Worm (Caenorhabditis elegans) whole organism, early embryonic: ENCODE data around the gene fbxc-31.

Source experiments
- F13C5.2 ChIP-seq: sonication (generic microtip); optimal IDR thresholded peaks from 2 replicates; lab custom pipeline; 2017; ENCODE audit warnings: mild to moderate bottlenecking, missing genetic modification characterization, inconsistent platforms, missing compliant biosample characterization
- aly-1 ChIP-seq: sonication (generic microtip); optimal IDR thresholded peaks from 2 replicates; lab custom pipeline; 2016; ENCODE audit warnings: missing genetic modification characterization, missing compliant biosample characterization
- ama-1 ChIP-seq: fragments of 150-350 bp; optimal IDR thresholded peaks from 2 replicates; lab custom pipeline; 2014
- ceh-13 ChIP-seq: fragments of 200-800 bp; sonication (Bioruptor generic); optimal IDR thresholded peaks from 2 replicates; lab custom pipeline; 2018; ENCODE audit warnings: mild to moderate bottlenecking, missing genetic modification characterization, missing compliant biosample characterization
- ets-7 ChIP-seq: sonication (generic microtip); optimal IDR thresholded peaks from 2 replicates; lab custom pipeline; 2016; ENCODE audit warnings: missing genotype, missing genetic modification characterization, missing compliant biosample characterization
- flt-1 ChIP-seq: fragments of 200-800 bp; sonication (Bioruptor generic); IDR thresholded peaks from 2 replicates; pipeline ENCODE4 v1.3.6; 2022; ENCODE audit warnings: missing genetic modification characterization, missing compliant biosample characterization
- hnd-1 ChIP-seq: sonication (generic microtip); optimal IDR thresholded peaks from 2 replicates; lab custom pipeline; 2016; ENCODE audit warnings: missing genetic modification characterization, missing compliant biosample characterization
- scrt-1 ChIP-seq: fragments of 200-800 bp; sonication (Bioruptor generic); IDR thresholded peaks from 2 replicates; pipeline ENCODE4 v1.3.6; 2022; ENCODE audit warnings: missing genetic modification characterization, missing compliant biosample characterization
- sea-1 ChIP-seq: fragments of 200-800 bp; sonication (Bioruptor generic); conservative IDR thresholded peaks from 2 replicates; pipeline ENCODE4 v1.3.6; 2022; ENCODE audit warnings: missing genetic modification characterization, missing compliant biosample characterization
- tbx-11 ChIP-seq: fragments of 200-800 bp; sonication (Bioruptor generic); IDR thresholded peaks from 2 replicates; pipeline ENCODE4 v1.3.6; 2022; ENCODE audit warnings: missing genetic modification characterization, missing compliant biosample characterization
- tbx-37 ChIP-seq: fragments of 200-800 bp; sonication (Bioruptor generic); conservative IDR thresholded peaks from 2 replicates; pipeline ENCODE4 v1.3.6; 2022; ENCODE audit warnings: missing genetic modification reagents, missing genetic modification characterization, missing compliant biosample characterization
- tra-4 ChIP-seq: sonication (generic microtip); optimal IDR thresholded peaks from 2 replicates; lab custom pipeline; 2017; ENCODE audit warnings: missing genetic modification characterization, missing compliant biosample characterization

DNA sequence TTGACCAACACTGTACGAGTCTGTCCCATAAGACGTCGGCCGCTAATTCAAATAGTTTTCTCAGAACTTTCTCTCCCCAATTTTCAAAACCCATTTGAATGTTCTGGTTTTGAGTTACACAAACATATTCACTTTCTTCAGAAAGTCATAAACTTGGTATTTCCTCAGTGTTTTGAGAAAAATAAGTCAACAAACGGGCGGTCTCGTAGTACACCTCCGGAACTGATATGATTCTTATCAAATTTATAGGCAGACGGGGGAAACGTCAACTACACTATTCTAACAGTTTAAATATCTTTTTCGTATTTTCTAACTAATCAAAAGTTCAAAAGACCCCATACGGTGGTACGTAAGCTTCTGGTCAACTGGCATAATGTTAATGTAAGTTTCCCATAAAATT, 27.6 kb upstream of the fbxc-31 start:
- no peak for TF ChIP-seq ama-1
- no peak for TF ChIP-seq flt-1
- TF ChIP-seq ets-7 (tag; lab: Kevin White, UChicago): no peak
- no peak for TF ChIP-seq hnd-1
- TF ChIP-seq aly-1 (tag; lab: Kevin White, UChicago): no peak
- no peak for TF ChIP-seq tbx-11 (GFP tag; lab: Robert Waterston, UW)
- no peak for TF ChIP-seq tra-4 (tag; lab: Kevin White, UChicago)
- no peak for TF ChIP-seq ceh-13 (GFP tag; lab: Kevin White, UChicago)
- no peak for TF ChIP-seq sea-1 (GFP tag; lab: Robert Waterston, UW)
- TF ChIP-seq tbx-37: no peak
- TF ChIP-seq F13C5.2 (tag; lab: Kevin White, UChicago): no peak
- no peak for TF ChIP-seq scrt-1 (GFP tag; lab: Robert Waterston, UW)
